Worm (Caenorhabditis elegans) whole organism, L2 larva: ENCODE results near the gene cdr-1.

Source experiments
- nhr-11 ChIP-seq: fragments of 150-350 bp; optimal IDR thresholded peaks from 2 replicates; lab custom pipeline; 2014; ENCODE audit warnings: missing biosample characterization, missing genetic modification characterization
- nhr-12 ChIP-seq: fragments of 150-350 bp; optimal IDR thresholded peaks from 2 replicates; lab custom pipeline; 2014; ENCODE audit warnings: missing biosample characterization, missing genetic modification characterization

DNA sequence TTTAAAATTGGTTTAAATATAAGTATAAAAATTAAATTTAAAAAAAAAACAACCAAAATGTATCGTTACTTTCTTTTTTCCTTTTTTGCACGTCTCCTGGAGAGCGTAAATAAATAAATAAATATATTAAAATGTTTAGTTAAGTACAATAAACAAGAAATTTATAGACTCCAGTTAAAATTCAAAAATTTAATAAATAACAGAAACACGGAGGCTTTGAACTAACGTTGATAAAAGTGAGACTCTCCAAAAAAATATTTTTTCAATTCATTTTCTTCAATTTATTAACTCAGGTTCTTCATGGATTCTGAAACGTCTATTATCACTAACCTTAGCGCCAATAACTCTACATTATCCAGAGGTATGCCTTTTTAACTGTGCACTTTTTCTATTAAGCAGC, 29.3 kb upstream of the cdr-1 start, which contains the start of gene T06C12.12:
- TF ChIP-seq nhr-11 (tag; lab: Kevin White, UChicago) (no peak), nhr-12 (tag; lab: Kevin White, UChicago) (no peak)
